Worm (Caenorhabditis elegans): ENCODE measurements around the gene F07C6.3.

DNA sequence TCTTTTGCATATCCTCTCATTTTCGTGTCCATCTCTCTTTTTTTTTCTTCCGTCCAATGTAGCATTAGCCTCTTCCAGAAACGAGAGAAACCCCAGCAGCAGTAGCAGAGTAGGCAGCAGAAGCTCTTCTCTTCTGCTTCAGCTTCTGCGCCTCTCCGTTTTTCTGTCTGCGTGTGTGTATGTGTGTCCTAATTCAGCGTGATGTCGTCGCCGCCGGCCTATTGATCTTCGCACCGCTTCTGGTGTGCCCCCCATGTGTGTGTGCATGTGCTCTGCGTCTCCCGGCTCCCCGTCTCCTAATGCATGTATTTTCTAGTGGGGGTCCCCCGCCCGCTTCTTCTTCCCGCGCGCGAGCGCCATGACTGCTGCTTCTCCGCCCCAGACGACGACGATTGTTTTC, 17.6 kb upstream of the F07C6.3 start:
- no peak for TF ChIP-seq lsy-12 (tag; optimal IDR thresholded peaks at IDR 0.05)
- TF ChIP-seq unc-39 (tag; optimal IDR thresholded peaks at IDR 0.05): no peak
- TF ChIP-seq elt-3 (tag; optimal IDR thresholded peaks at IDR 0.05): no peak
- no peak for TF ChIP-seq pha-4 (tag; optimal IDR thresholded peaks at IDR 0.05)
